Worm (Caenorhabditis elegans): ENCODE results near the gene nac-3.

- TF ChIP-seq sox-2 (GFP tag; IDR thresholded peaks at IDR 0.05) (no peak), ceh-14 (tag; optimal IDR thresholded peaks at IDR 0.05) (no peak), hlh-8 (tag; optimal IDR thresholded peaks at IDR 0.05) (no peak), fkh-6 (tag; optimal IDR thresholded peaks at IDR 0.05) (no peak), ets-4 (tag; optimal IDR thresholded peaks at IDR 0.05) (no peak), pax-1 (tag; optimal IDR thresholded peaks at IDR 0.05) (no peak), ceh-34 (tag; optimal IDR thresholded peaks at IDR 0.05) (no peak), unc-55 (GFP tag; optimal IDR thresholded peaks at IDR 0.05) (no peak), npax-4 (tag; optimal IDR thresholded peaks at IDR 0.05) (no peak), hlh-30 (tag; optimal IDR thresholded peaks at IDR 0.05; ENCODE audit: insufficient read depth) (no peak), unc-86 (tag; optimal IDR thresholded peaks at IDR 0.05) (no peak)
Measured at ce11 chrIII:10106390-10106789, 46.2 kb upstream of the nac-3 start, which contains the start of gene srt-55.
